Worm (Caenorhabditis elegans) whole organism, young adult: ENCODE results near the gene F47B8.10.

ENCODE experiments used
- T26A5.8 ChIP-seq: sonication (generic microtip); optimal IDR thresholded peaks from 2 replicates; lab custom pipeline; 2016; ENCODE audit warnings: missing genetic modification characterization, missing compliant biosample characterization
- aptf-2 ChIP-seq: fragments of 200-800 bp; sonication (Bioruptor generic); conservative IDR thresholded peaks from 2 replicates; pipeline ENCODE4 v1.3.6; 2022; ENCODE audit warnings: missing genetic modification reagents, missing genetic modification characterization, missing compliant biosample characterization
- dox-1 ChIP-seq: fragments of 200-800 bp; sonication (Bioruptor generic); IDR thresholded peaks from 2 replicates; pipeline ENCODE4 v1.3.6; 2022; ENCODE audit warnings: missing genetic modification reagents, missing genetic modification characterization, missing compliant biosample characterization
- egl-18 ChIP-seq: fragments of 200-800 bp; sonication (Bioruptor generic); IDR thresholded peaks from 2 replicates; pipeline ENCODE4 v1.3.6; 2022; ENCODE audit warnings: missing genetic modification reagents, missing genetic modification characterization, missing compliant biosample characterization
- fkh-3 ChIP-seq: sonication (generic microtip); optimal IDR thresholded peaks from 2 replicates; lab custom pipeline; 2016; ENCODE audit warnings: mild to moderate bottlenecking, missing genetic modification characterization, missing compliant biosample characterization
- lin-35 ChIP-seq, 3 experiments: fragments of 150-350 bp in 2 of 3; sonication (generic microtip) in 1 of 3; optimal IDR thresholded peaks; 2 replicates each; lab custom pipeline; 2014 to 2018; ENCODE audit warnings: missing biosample characterization in 3 of 3, missing genetic modification characterization in 3 of 3, missing genetic modification reagents in 3 of 3
- mel-28 ChIP-seq: sonication (generic microtip); optimal IDR thresholded peaks from 2 replicates; lab custom pipeline; 2016; ENCODE audit warnings: borderline replicate concordance, mild to moderate bottlenecking, missing genetic modification characterization, missing compliant biosample characterization
- nhr-90 ChIP-seq: sonication (generic microtip); optimal IDR thresholded peaks from 2 replicates; lab custom pipeline; 2016; ENCODE audit warnings: missing genotype, mild to moderate bottlenecking, missing genetic modification characterization, missing compliant biosample characterization
- pha-4 ChIP-seq: fragments of 150-350 bp; sonication (generic microtip); optimal IDR thresholded peaks from 2 replicates; lab custom pipeline; 2014; ENCODE audit warnings: missing biosample characterization, missing genetic modification reagents, missing genetic modification characterization
- sdz-38 ChIP-seq: sonication (generic microtip); optimal IDR thresholded peaks from 2 replicates; lab custom pipeline; 2016; ENCODE audit warnings: missing genotype, missing genetic modification characterization, missing compliant biosample characterization
- zim-3 ChIP-seq: sonication (generic microtip); optimal IDR thresholded peaks from 2 replicates; lab custom pipeline; 2017; ENCODE audit warnings: mild to moderate bottlenecking, missing genetic modification characterization, moderate library complexity, missing compliant biosample characterization

DNA sequence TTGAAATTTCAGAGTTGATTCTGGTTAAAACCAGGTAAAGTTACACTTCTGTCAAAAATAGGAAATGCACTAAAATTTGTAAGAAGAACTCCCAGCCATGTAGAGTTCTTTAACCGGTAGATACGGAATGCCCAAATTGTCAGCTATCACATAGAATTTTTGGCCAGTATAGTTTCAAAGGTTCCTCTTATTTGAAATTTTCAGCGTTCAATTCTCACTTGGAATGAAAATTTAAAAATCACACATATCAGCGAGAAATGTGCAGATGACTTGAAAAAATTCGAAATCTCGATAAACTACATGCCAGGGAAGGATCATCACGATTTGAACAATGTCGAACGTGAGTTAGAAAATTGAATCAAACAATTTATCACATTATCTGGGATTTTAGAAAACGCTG is 45.3 kb upstream of the F47B8.10 start, which contains the start of gene F14D7.3:
- TF ChIP-seq egl-18 (GFP tag; lab: Robert Waterston, UW) (no peak), lin-35 (GFP tag; optimal IDR thresholded peaks at IDR 0.05; lab: Kevin White, UChicago) (no peak), dox-1 (no peak), zim-3 (tag; lab: Kevin White, UChicago) (no peak), T26A5.8 (tag; lab: Kevin White, UChicago) (no peak), aptf-2 (GFP tag; lab: Robert Waterston, UW) (no peak), fkh-3 (tag; lab: Kevin White, UChicago) (no peak), nhr-90 (tag; lab: Kevin White, UChicago) (no peak), pha-4 (no peak), sdz-38 (tag; lab: Kevin White, UChicago) (no peak), mel-28 (tag; lab: Kevin White, UChicago) (no peak)
